Fruit fly (Drosophila melanogaster): ENCODE measurements around the gene Snap24.

The Snap24 gene

DNA sequence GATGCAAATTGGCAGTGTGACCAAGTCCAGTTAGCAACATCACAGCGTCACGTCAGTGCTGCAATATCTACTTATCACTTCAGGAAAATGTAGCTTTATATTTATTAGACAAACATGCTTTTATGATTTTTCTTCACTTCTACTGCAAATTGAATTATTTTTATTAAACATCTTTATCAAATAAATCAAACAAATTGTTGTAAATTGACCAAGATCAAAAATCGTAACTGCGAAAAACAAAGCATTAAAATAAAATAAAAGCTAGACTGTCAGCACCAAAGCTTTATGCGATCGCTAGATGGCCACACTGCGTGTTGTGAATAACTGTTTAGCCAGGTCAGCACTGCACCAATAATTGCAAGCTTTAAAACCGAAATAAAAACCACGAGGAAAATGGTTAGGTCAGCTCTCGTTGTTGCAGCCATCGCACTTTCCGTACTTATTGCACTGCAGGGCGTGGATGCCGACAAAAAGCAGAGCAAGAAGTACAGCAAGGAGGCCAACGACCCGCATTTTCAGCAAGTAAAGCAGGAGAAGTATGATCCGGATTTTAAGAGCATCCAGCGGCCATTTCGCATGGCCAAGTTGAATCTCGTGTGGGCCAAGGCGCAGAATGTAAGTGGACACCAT, 28.3 kb upstream of the Snap24 start, which contains the start of the genes CG12945 and CG8507 (continued):
- TF ChIP-seq Kr (GFP tag; optimal IDR thresholded peaks at IDR 0.05) (no peak), ham (GFP tag; IDR thresholded peaks at IDR 0.05) (no peak), Ravus (GFP tag; IDR thresholded peaks at IDR 0.05) (no peak), CG4820 (GFP tag; optimal IDR thresholded peaks at IDR 0.05) (peak; percentile 39), CG9215 (GFP tag; IDR thresholded peaks at IDR 0.05) (peak; percentile 29; the same call in 1 of the 2 replicates), disco-r (GFP tag; optimal IDR thresholded peaks at IDR 0.05) (no peak), D19A (tag; optimal IDR thresholded peaks at IDR 0.05) (no peak), CG14050 (GFP tag; IDR thresholded peaks at IDR 0.05) (no peak), CG9437 (GFP tag; optimal IDR thresholded peaks at IDR 0.05) (peak; percentile 33), HLH4C (GFP tag; IDR thresholded peaks at IDR 0.05; ENCODE audit: partially characterized antibody) (no peak), Gsc (GFP tag; IDR thresholded peaks at IDR 0.05) (no peak), E2f1 (GFP tag; IDR thresholded peaks at IDR 0.05) (no peak), inv (GFP tag; IDR thresholded peaks at IDR 0.05; ENCODE audit: partially characterized antibody) (no peak), cad (GFP tag; optimal IDR thresholded peaks at IDR 0.05) (no peak), mirr (GFP tag; optimal IDR thresholded peaks at IDR 0.05) (no peak), grn (GFP tag; optimal IDR thresholded peaks at IDR 0.05) (no peak), CG14710 (tag; optimal IDR thresholded peaks at IDR 0.05) (peak; percentile 70), CG17829 (tag; optimal IDR thresholded peaks at IDR 0.05) (peak; percentile 54), kah (GFP tag; optimal IDR thresholded peaks at IDR 0.05) (no peak), tup (GFP tag; optimal IDR thresholded peaks at IDR 0.05) (no peak), Dip3 (GFP tag; optimal IDR thresholded peaks at IDR 0.05) (peak; percentile 52), CG9797 (GFP tag; optimal IDR thresholded peaks at IDR 0.05) (peak; percentile 76), Lhr (GFP tag; optimal IDR thresholded peaks at IDR 0.05) (no peak), sens-2 (GFP tag; IDR thresholded peaks at IDR 0.05) (no peak), vfl (GFP tag; optimal IDR thresholded peaks at IDR 0.05) (peak; percentile 46), Dp (GFP tag; optimal IDR thresholded peaks at IDR 0.05) (peak; percentile 32), CG33557 (GFP tag; optimal IDR thresholded peaks at IDR 0.05) (no peak), E2f2 (GFP tag; IDR thresholded peaks at IDR 0.05) (0 out of 2 replicates have a peak, but pooled peaks have one; percentile 31), sr (GFP tag; IDR thresholded peaks at IDR 0.05) (no peak), CG12942 (GFP tag; optimal IDR thresholded peaks at IDR 0.05) (peak; percentile 35), CG13775 (GFP tag; optimal IDR thresholded peaks at IDR 0.05) (peak; percentile 58), CG8765 (GFP tag; IDR thresholded peaks at IDR 0.05) (no peak), CG15696 (tag; optimal IDR thresholded peaks at IDR 0.05) (peak; percentile 48), CG13296 (GFP tag; optimal IDR thresholded peaks at IDR 0.05) (no peak), CG2120 (GFP tag; optimal IDR thresholded peaks at IDR 0.05) (peak; percentile 79), crp (GFP tag; optimal IDR thresholded peaks at IDR 0.05) (peak in 1 of 2 experiments; percentile 8), Hr78 (GFP tag; optimal IDR thresholded peaks at IDR 0.05) (no peak), CG6813 (GFP tag; optimal IDR thresholded peaks at IDR 0.05) (no peak), CG17912 (GFP tag; optimal IDR thresholded peaks at IDR 0.05) (no peak), NfI (GFP tag; optimal IDR thresholded peaks at IDR 0.05) (peak; percentile 41), Hr39 (optimal IDR thresholded peaks at IDR 0.05) (no peak), yki (optimal IDR thresholded peaks at IDR 0.05) (no peak), NC2α (GFP tag; optimal IDR thresholded peaks at IDR 0.05) (no peak), gsb-n (tag; optimal IDR thresholded peaks at IDR 0.05) (no peak), crc (GFP tag; optimal IDR thresholded peaks at IDR 0.05) (no peak), esg (GFP tag; conservative IDR thresholded peaks at IDR 0.05) (no peak; the same call in 1 of the 2 replicates), Fer2 (tag; optimal IDR thresholded peaks at IDR 0.05) (no peak), Stat92E (GFP tag; optimal IDR thresholded peaks at IDR 0.05) (no peak), CG30431 (GFP tag; optimal IDR thresholded peaks at IDR 0.05) (no peak), CG18262 (tag; optimal IDR thresholded peaks at IDR 0.05) (peak; percentile 48), gt (GFP tag; IDR thresholded peaks at IDR 0.05) (no peak)

Data from whole organism, embryonic.